Worm (Caenorhabditis elegans) whole organism, L1 larva: ENCODE data around the gene gnrr-5.

ENCODE experiments used
- aha-1 ChIP-seq: fragments of 150-350 bp; optimal IDR thresholded peaks from 2 replicates; lab custom pipeline; 2014; ENCODE audit warnings: missing biosample characterization, missing genetic modification characterization
- elt-2 ChIP-seq: sonication (generic microtip); optimal IDR thresholded peaks from 2 replicates; lab custom pipeline; 2016; ENCODE audit warnings: missing genetic modification characterization, mild to moderate bottlenecking, inconsistent platforms, missing compliant biosample characterization, missing genetic modification reagents
- elt-3 ChIP-seq, 6 experiments: fragments of 150-350 bp in 1 of 6; sonication (generic microtip); optimal IDR thresholded peaks; 2 replicates each; lab custom pipeline; 2017 to 2018; ENCODE audit warnings: missing biosample characterization in 6 of 6, missing genetic modification characterization in 6 of 6, inconsistent platforms in 1 of 6
- nhr-20 ChIP-seq: sonication (generic microtip); optimal IDR thresholded peaks from 2 replicates; lab custom pipeline; 2016; ENCODE audit warnings: mild to moderate bottlenecking, missing genetic modification characterization, missing compliant biosample characterization
- nhr-28 ChIP-seq: fragments of 150-350 bp; optimal IDR thresholded peaks from 2 replicates; lab custom pipeline; 2014; ENCODE audit warnings: missing biosample characterization, missing genetic modification characterization
- pag-3 ChIP-seq: sonication (generic microtip); optimal IDR thresholded peaks from 2 replicates; lab custom pipeline; 2017; ENCODE audit warnings: missing genetic modification characterization, mild to moderate bottlenecking, missing compliant biosample characterization, antibody characterized with exemption, borderline replicate concordance; ENCODE audit not compliant: insufficient read depth

DNA sequence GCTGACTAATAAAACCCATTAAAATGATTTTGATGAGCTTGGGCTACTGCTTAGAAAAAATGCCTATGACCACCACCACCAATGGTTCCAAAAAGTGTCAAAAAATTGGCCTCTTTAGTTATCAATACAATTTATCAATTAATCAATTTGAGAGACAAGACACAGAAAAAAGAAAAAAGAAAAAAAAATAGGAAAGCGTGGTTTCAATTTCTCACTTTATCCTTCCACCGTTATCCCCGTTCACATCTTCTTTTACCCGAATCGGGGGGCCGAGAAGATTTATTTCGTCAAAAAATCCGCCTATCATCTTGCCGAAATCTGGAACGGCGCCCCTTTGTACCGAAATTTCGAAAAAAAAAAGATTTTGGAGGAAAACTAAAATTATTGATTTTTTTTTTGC, 46.2 kb upstream of the gnrr-5 start:
- TF ChIP-seq nhr-20 (tag; lab: Kevin White, UChicago) (no peak), nhr-28 (no peak), pag-3 (tag; lab: Kevin White, UChicago) (no peak), elt-2 (no peak), aha-1 (tag; lab: Kevin White, UChicago) (no peak), elt-3 (tag; optimal IDR thresholded peaks at IDR 0.05; lab: Kevin White, UChicago) (no peak)
